Fruit fly (Drosophila melanogaster): Measurements from ENCODE around the gene CG3149.

CG3149 gene

DNA sequence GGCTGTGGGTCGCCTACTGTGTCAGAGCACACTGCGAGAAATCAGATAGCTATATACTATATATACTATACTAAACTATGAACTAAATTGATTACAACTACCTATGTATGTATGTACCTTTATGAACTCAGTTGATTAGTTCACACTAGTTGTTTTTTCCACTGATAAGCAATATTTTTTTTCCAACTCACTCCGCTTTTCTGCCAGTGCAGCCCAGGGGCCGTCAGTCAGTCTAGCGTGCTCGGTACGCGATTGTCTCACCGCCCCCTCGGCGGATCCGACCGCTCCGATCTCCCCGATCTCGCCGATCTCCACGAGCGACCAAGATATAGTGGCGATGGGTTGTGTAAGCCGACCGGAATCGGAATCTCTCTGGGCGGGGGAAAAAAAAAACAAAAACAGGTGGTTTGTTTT lies 10.9 kb upstream of the CG3149 start:
- TF ChIP-seq noc (tag; optimal IDR thresholded peaks at IDR 0.05) = peak; percentile 43

dm6 chrX:5705097-5705496 lies 10.1 kb upstream of the CG3149 start:
- no peak for TF ChIP-seq noc (tag; optimal IDR thresholded peaks at IDR 0.05)

DNA sequence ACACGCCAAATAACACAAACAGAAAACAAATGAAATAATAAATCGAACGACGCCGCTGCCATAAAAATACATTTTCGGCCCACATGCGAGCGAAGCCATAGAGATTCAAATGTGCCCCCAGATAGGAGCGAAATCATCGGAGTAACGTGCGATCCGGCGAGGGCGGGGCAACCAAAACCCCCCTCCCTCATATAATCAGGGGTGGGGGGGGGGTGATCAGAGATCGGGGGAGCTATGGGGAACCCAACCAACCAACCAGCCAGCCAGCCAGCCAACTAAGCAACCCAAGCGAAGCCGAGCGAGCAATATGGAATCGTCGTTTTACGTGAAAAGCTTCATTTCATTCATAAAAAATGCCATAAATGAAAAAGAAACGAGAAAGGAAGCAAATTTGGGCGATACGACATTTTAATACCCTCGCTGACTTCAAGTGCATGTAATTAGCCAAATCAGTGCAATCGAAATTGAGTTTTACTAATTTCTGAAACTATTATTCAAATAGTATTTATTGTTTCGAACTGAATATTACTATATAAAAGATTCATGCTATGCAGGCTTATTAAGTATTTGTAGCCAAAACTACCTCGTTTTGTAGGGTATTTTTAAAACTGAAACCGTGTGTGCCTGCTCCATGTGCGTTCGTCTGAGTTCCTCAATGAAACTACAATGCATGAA lies 5.0 kb upstream of the CG3149 start:
- peak; percentile 47 for TF ChIP-seq noc (tag; optimal IDR thresholded peaks at IDR 0.05)

dm6 chrX:5698087-5698727 lies 3.2 kb upstream of the CG3149 start, which contains the start of gene AdamTS-B:
AdamTS-B (plus strand) TSS chrX:5698557.
- peak; percentile 57 for TF ChIP-seq noc (tag; optimal IDR thresholded peaks at IDR 0.05)

DNA sequence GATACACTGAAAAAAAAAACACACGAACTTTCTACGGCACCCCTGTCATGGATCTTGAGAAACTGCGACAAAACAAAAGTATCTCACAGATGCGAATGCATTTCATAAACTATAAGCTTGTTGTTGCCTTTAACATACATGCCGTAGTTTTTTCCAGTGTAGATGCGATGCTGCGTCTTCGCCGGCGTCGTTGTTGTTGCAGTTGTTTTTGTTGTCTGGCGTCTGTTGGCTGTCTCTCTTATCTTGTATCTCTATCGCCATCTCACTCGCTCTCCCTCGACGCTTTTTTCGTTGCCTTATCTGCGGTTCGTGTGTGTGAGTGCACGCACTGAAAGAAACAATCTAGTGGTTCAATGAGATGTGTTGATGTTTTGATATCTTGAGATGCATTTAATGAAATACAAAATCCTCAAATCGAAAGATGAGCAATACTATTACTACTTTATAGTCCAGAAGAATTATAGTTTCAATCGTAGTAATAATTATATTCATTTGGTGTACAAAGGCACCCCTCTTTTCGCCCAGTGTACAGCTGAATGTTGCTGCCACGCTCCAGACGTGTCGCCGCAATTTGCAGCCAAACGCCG lies 1.5 kb upstream of the CG3149 start:
- peak; percentile 88 for TF ChIP-seq noc (tag; optimal IDR thresholded peaks at IDR 0.05)

DNA sequence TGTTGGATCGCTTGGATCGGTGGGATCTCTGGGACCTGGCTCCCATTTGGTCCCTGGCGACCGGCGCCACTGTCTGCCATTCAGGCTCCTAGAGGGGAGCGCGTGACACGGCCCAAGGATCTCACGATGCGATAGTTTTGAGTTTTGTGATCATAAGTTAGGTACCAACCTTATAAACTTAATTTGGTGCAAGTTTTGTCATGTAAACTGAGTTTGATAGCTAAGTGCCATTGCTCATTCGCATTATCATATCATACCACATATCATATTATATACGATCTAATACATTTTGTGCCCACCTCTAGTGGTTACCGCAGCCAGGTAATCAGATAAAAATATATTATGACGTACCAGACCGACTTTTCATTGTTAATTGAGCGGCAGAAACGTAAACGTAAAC lies 953 bp upstream of the CG3149 start:
- TF ChIP-seq noc (tag; optimal IDR thresholded peaks at IDR 0.05) = no peak

DNA sequence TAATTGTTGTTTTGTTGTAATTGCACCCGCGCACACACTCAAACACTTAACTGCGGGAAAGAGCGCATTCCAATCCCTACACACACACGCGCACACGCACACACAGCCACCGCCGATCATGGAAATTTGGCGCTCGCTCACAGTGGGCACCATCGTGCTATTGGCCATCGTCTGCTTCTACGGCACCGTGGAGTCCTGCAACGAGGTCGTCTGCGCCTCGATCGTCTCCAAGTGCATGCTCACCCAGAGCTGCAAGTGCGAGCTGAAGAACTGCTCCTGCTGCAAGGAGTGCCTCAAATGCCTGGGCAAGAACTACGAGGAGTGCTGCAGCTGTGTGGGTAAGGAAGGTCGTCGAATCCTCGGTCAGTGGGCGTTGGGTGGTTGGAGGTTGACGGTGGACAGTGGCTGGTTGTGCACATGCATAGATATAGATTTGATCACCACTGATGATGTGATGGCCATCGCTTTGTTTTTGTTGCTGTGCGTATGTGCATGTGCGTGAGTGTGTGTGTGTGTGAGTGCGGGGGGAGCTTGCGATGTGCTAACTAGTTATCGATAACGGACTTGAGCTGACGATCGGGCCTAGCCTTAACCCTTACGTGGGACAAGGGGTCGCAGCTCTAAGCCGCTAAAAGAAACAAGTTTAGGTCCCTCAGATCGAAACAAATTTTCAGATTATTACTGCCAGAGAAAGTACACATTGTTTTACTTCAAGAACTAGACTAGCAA lies 4.2 kb downstream of the CG3149 start:
- TF ChIP-seq noc (tag; optimal IDR thresholded peaks at IDR 0.05) = no peak

DNA sequence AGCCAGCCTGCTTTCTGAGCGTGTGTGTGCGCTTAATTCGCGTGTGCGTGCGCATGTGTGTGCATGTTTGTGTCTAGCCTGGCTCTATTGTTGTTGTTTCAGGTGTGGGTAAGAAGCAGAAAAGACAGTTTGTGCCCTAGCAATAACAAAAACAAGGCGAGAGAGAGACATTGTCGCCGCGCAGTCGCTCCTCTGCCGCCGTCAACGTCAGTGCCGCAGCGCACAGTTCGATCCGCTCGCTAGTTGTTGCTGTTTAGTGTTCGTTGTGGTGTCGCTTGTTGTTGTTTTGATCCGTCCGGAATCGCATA lies 4.8 kb downstream of the CG3149 start:
- TF ChIP-seq noc (tag; optimal IDR thresholded peaks at IDR 0.05) = no peak

dm6 chrX:5689417-5690215 lies 5.4 kb downstream of the CG3149 start, which contains the start of the genes PGAP1 and cv:
PGAP1 (minus strand) TSS chrX:5689473.
cv (plus strand) TSS chrX:5690002.
- TF ChIP-seq noc (tag; optimal IDR thresholded peaks at IDR 0.05) = no peak

- no peak for TF ChIP-seq noc (tag; optimal IDR thresholded peaks at IDR 0.05)
Observed at dm6 chrX:5682940-5683339, 12.1 kb downstream of the CG3149 start, which contains the start of gene CG42449. CG42449 (plus strand) TSS chrX:5683240.

dm6 chrX:5679933-5680667 lies 14.9 kb downstream of the CG3149 start, which contains the start of the genes Tre1 and Gr5a:
Tre1 (minus strand) TSS chrX:5679977.
Gr5a (plus strand) TSS chrX:5680617.
- TF ChIP-seq noc (tag; optimal IDR thresholded peaks at IDR 0.05) = no peak

DNA sequence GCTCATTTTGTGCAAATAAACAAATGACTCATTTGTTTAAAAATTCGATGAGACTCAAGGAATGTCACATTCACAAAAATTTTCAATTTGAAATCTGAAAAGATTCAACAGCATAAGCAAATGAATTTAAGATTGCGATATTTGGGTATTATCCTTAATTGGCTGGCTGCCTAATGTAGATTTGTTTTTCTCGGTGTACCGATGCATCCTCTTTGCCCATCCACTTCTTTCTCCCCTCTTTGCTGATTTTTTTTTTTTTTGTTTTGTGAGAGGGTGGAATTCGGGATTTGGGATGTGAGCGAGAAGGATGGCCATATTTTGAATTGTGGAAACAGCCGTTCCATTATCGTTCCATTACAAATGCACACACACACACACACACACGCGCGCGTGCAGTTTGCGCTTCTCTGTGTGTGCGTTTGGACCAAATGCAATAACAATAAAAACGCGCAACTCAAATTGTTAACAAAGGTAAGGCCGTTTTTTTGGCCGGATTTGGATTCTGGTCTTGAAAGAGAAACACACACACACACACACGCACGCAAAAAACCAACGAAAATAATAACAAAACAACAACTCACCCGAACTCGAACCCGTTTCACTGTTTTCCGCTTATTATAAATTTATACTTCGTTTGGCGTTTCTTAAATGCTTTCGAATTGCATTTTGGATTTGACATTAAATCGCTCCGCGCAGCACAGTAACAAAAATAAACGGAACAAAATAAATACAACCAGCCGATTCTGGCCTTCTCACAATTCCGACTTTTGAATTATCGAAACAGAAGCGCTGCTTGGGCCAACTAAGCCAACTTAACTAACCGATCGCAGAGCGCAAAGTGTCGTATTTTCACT lies 15.7 kb downstream of the CG3149 start:
- TF ChIP-seq noc (tag; optimal IDR thresholded peaks at IDR 0.05) = no peak

- no peak for TF ChIP-seq noc (tag; optimal IDR thresholded peaks at IDR 0.05)
Observed at dm6 chrX:5678178-5678470, 16.9 kb downstream of the CG3149 start.

All from whole organism, larva.